Worm (Caenorhabditis elegans) whole organism, L1 larva: Measurements from ENCODE around the gene cnep-1.

Experiments used
- Y116A8C.19 ChIP-seq: sonication (generic microtip); optimal IDR thresholded peaks from 2 replicates; lab custom pipeline; 2016; ENCODE audit warnings: missing compliant biosample characterization, missing genetic modification characterization, borderline replicate concordance
- egl-27 ChIP-seq, 2 experiments: fragments of 150-350 bp in 1 of 2; sonication (generic microtip); optimal IDR thresholded peaks; 3 replicates each; lab custom pipeline; 2017 to 2018; ENCODE audit warnings: missing biosample characterization in 2 of 2, missing genetic modification characterization in 2 of 2, missing genetic modification reagents in 2 of 2
- irx-1 ChIP-seq: sonication (generic microtip); optimal IDR thresholded peaks from 2 replicates; lab custom pipeline; 2016; ENCODE audit warnings: missing genetic modification characterization, missing compliant biosample characterization
- nhr-28 ChIP-seq: fragments of 150-350 bp; optimal IDR thresholded peaks from 2 replicates; lab custom pipeline; 2014; ENCODE audit warnings: missing biosample characterization, missing genetic modification characterization
- nhr-90 ChIP-seq: sonication (generic microtip); optimal IDR thresholded peaks from 2 replicates; lab custom pipeline; 2016; ENCODE audit warnings: mild to moderate bottlenecking, missing genetic modification characterization, missing compliant biosample characterization; ENCODE audit not compliant: poor library complexity
- skn-1 ChIP-seq: fragments of 150-350 bp; optimal IDR thresholded peaks from 2 replicates; lab custom pipeline; 2014; ENCODE audit warnings: missing biosample characterization, missing genetic modification characterization
- unc-62 ChIP-seq: fragments of 150-350 bp; optimal IDR thresholded peaks from 2 replicates; lab custom pipeline; 2014; ENCODE audit warnings: missing biosample characterization, missing genetic modification reagents, missing genetic modification characterization

DNA sequence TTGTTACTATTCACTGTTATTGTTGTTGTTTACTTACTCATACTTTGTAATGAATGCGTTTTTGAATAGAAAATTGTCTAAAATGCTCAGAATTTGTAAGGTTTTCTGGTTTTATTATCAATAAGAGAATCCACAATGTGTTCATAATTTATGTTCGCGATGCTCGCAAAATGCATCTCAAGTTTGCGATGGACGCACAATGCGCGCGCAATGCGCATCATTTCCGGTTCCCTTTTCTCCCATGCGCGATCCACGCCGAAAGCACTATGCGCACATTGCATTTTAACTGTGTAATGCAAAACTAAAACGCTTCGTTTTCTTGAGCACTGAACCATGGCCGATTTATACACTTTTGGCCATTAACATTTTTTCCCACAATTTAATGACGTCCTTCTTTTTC is 9.3 kb downstream of the cnep-1 start:
- TF ChIP-seq egl-27 (tag; optimal IDR thresholded peaks at IDR 0.05; lab: Kevin White, UChicago) (no peak), nhr-28 (tag; lab: Kevin White, UChicago) (no peak), unc-62 (GFP tag; lab: Kevin White, UChicago) (no peak), skn-1 (tag; lab: Kevin White, UChicago) (no peak), irx-1 (tag; lab: Kevin White, UChicago) (no peak), nhr-90 (tag; lab: Kevin White, UChicago) (no peak), Y116A8C.19 (no peak)
